Worm (Caenorhabditis elegans): Measurements from ENCODE around the gene C05D9.9.
A peak's percentile ranks its signal among the peaks of the same experiment; 100 is the strongest.

The C05D9.9 gene

ce11 chrX:1128503-1129036 lies 4.5 kb upstream of the C05D9.9 start, which contains the start of gene snx-1 (continued):
- peak; percentile 65 for TF ChIP-seq hmg-11 (tag; optimal IDR thresholded peaks at IDR 0.05)
- TF ChIP-seq unc-39 (tag; optimal IDR thresholded peaks at IDR 0.05): no peak
- TF ChIP-seq mdl-1 (tag; optimal IDR thresholded peaks at IDR 0.05): peak; percentile 0
- no peak for TF ChIP-seq unc-62 (GFP tag; optimal IDR thresholded peaks at IDR 0.05)

ce11 chrX:1126207-1126606 lies 2.2 kb upstream of the C05D9.9 start:
- TF ChIP-seq mdl-1 (tag; optimal IDR thresholded peaks at IDR 0.05): no peak
- no peak for TF ChIP-seq lsy-12 (tag; optimal IDR thresholded peaks at IDR 0.05)
- no peak for TF ChIP-seq aly-2 (tag; optimal IDR thresholded peaks at IDR 0.05)
- no peak for TF ChIP-seq nhr-76 (tag; optimal IDR thresholded peaks at IDR 0.05)
- no peak for TF ChIP-seq ztf-11 (tag; optimal IDR thresholded peaks at IDR 0.05)
- TF ChIP-seq fos-1 (tag; optimal IDR thresholded peaks at IDR 0.05): no peak
- TF ChIP-seq nhr-28 (tag; optimal IDR thresholded peaks at IDR 0.05): no peak
- TF ChIP-seq nfya-1 (tag; optimal IDR thresholded peaks at IDR 0.05; ENCODE audit: insufficient read depth): no peak
- TF ChIP-seq sea-2 (GFP tag; optimal IDR thresholded peaks at IDR 0.05): no peak
- no peak for TF ChIP-seq fkh-10 (GFP tag; optimal IDR thresholded peaks at IDR 0.05)
- TF ChIP-seq unc-62 (GFP tag; optimal IDR thresholded peaks at IDR 0.05): no peak
- no peak for TF ChIP-seq ceh-28 (tag; optimal IDR thresholded peaks at IDR 0.05)
- no peak for TF ChIP-seq ZK546.5 (tag; optimal IDR thresholded peaks at IDR 0.05)
- TF ChIP-seq ama-1 (optimal IDR thresholded peaks at IDR 0.05): no peak
- TF ChIP-seq egl-5 (tag; optimal IDR thresholded peaks at IDR 0.05): no peak

- TF ChIP-seq pqm-1 (tag; optimal IDR thresholded peaks at IDR 0.05): peak; percentile 45
- TF ChIP-seq elt-2 (tag; optimal IDR thresholded peaks at IDR 0.05): peak; percentile 83
- TF ChIP-seq R02D3.7 (tag; optimal IDR thresholded peaks at IDR 0.05): no peak
These were observed 1.4 kb upstream of the C05D9.9 start, which contains the start of gene lmp-2 for ce11 chrX:1125426-1125825. lmp-2 (plus strand) TSS chrX:1125615.

ce11 chrX:1123471-1123870 lies 575 bp downstream of the C05D9.9 start:
- TF ChIP-seq nhr-25 (tag; optimal IDR thresholded peaks at IDR 0.05) (peak; percentile 3), elt-3 (tag; optimal IDR thresholded peaks at IDR 0.05) (no peak)

- TF ChIP-seq lsy-12 (tag; optimal IDR thresholded peaks at IDR 0.05) (no peak), fkh-10 (GFP tag; optimal IDR thresholded peaks at IDR 0.05) (no peak), nhr-43 (tag; optimal IDR thresholded peaks at IDR 0.05; ENCODE audit: poor library complexity, severe bottlenecking) (no peak), R02D3.7 (tag; optimal IDR thresholded peaks at IDR 0.05) (no peak), tbx-2 (tag; optimal IDR thresholded peaks at IDR 0.05) (no peak), aly-2 (tag; optimal IDR thresholded peaks at IDR 0.05) (no peak), nhr-237 (tag; optimal IDR thresholded peaks at IDR 0.05) (no peak), lin-15B (tag; optimal IDR thresholded peaks at IDR 0.05) (no peak), ceh-28 (tag; optimal IDR thresholded peaks at IDR 0.05) (no peak), pqm-1 (tag; optimal IDR thresholded peaks at IDR 0.05) (no peak), nhr-11 (tag; optimal IDR thresholded peaks at IDR 0.05) (no peak), unc-62 (GFP tag; optimal IDR thresholded peaks at IDR 0.05) (peak; percentile 18), egl-27 (tag; optimal IDR thresholded peaks at IDR 0.05) (no peak), nhr-12 (tag; optimal IDR thresholded peaks at IDR 0.05) (no peak), elt-1 (tag; optimal IDR thresholded peaks at IDR 0.05) (peak; percentile 87), fkh-2 (tag; optimal IDR thresholded peaks at IDR 0.05) (no peak), egl-5 (tag; optimal IDR thresholded peaks at IDR 0.05) (peak; percentile 64), fos-1 (tag; optimal IDR thresholded peaks at IDR 0.05) (no peak), unc-39 (tag; optimal IDR thresholded peaks at IDR 0.05) (no peak), ama-1 (optimal IDR thresholded peaks at IDR 0.05) (peak; percentile 7), nhr-67 (tag; optimal IDR thresholded peaks at IDR 0.05) (no peak), daf-12 (tag; optimal IDR thresholded peaks at IDR 0.05) (no peak), ztf-11 (tag; optimal IDR thresholded peaks at IDR 0.05) (no peak), mml-1 (tag; optimal IDR thresholded peaks at IDR 0.05) (no peak), nhr-77 (tag; optimal IDR thresholded peaks at IDR 0.05) (no peak), pha-4 (tag; optimal IDR thresholded peaks at IDR 0.05) (no peak), lin-39 (tag; optimal IDR thresholded peaks at IDR 0.05) (peak; percentile 28), elt-2 (tag; optimal IDR thresholded peaks at IDR 0.05) (no peak), jun-1 (tag; optimal IDR thresholded peaks at IDR 0.05) (no peak), skn-1 (tag; optimal IDR thresholded peaks at IDR 0.05) (no peak), nhr-23 (tag; optimal IDR thresholded peaks at IDR 0.05) (no peak), nhr-25 (tag; optimal IDR thresholded peaks at IDR 0.05) (peak; percentile 14), snpc-4 (tag; optimal IDR thresholded peaks at IDR 0.05) (no peak), nfya-1 (tag; optimal IDR thresholded peaks at IDR 0.05; ENCODE audit: insufficient read depth) (peak; percentile 61), zag-1 (tag; optimal IDR thresholded peaks at IDR 0.05) (no peak)
These were observed 1.8 kb downstream of the C05D9.9 start for ce11 chrX:1122198-1122597.

All from whole organism, L3 larva.